Fruit fly (Drosophila melanogaster): ENCODE measurements around the gene CG31467.

DNA sequence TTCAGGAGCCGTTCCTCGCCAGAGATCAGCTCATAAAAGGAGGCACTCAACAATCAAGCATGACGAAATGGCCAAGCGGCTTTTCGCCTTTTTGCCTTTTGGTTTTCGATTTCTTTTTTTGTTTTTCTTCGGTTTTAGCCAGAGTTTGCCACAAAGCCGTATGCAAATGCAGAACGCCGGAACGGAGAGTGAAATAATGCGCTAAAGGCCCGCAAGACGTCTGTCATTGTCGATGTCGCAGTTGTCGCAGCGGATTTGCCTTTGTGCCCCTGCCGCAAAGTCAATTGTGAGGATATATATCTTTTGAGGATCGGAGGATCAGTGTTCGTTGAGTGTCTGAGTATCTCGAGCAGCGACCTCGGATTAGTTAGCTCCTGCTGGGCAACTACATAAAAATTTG lies 38.7 kb downstream of the CG31467 start:
- TF ChIP-seq Eip75B (GFP tag; optimal IDR thresholded peaks at IDR 0.05) (no peak), dsx (GFP tag; optimal IDR thresholded peaks at IDR 0.05; ENCODE audit: poor library complexity, severe bottlenecking) (no peak), ss (GFP tag; optimal IDR thresholded peaks at IDR 0.05) (no peak), Sox102F (GFP tag; optimal IDR thresholded peaks at IDR 0.05) (no peak), Hr4 (GFP tag; optimal IDR thresholded peaks at IDR 0.05) (no peak), CG34406 (GFP tag; optimal IDR thresholded peaks at IDR 0.05) (no peak), Blimp-1 (GFP tag; optimal IDR thresholded peaks at IDR 0.05) (no peak), CG32006 (GFP tag; optimal IDR thresholded peaks at IDR 0.05) (no peak), CG31627 (GFP tag; optimal IDR thresholded peaks at IDR 0.05) (no peak), CG15336 (GFP tag; IDR thresholded peaks at IDR 0.05) (no peak), CG4318 (GFP tag; optimal IDR thresholded peaks at IDR 0.05) (no peak)
